Worm (Caenorhabditis elegans) whole organism, early embryonic: Measurements from ENCODE around the gene clec-149.

Source experiments
- F13C5.2 ChIP-seq: sonication (generic microtip); optimal IDR thresholded peaks from 2 replicates; lab custom pipeline; 2017; ENCODE audit warnings: mild to moderate bottlenecking, missing genetic modification characterization, inconsistent platforms, missing compliant biosample characterization
- aly-1 ChIP-seq: sonication (generic microtip); optimal IDR thresholded peaks from 2 replicates; lab custom pipeline; 2016; ENCODE audit warnings: missing genetic modification characterization, missing compliant biosample characterization
- ama-1 ChIP-seq: fragments of 150-350 bp; optimal IDR thresholded peaks from 2 replicates; lab custom pipeline; 2014
- ceh-13 ChIP-seq: fragments of 200-800 bp; sonication (Bioruptor generic); optimal IDR thresholded peaks from 2 replicates; lab custom pipeline; 2018; ENCODE audit warnings: mild to moderate bottlenecking, missing genetic modification characterization, missing compliant biosample characterization
- ets-7 ChIP-seq: sonication (generic microtip); optimal IDR thresholded peaks from 2 replicates; lab custom pipeline; 2016; ENCODE audit warnings: missing genotype, missing genetic modification characterization, missing compliant biosample characterization
- hmg-4 ChIP-seq: fragments of 200-800 bp; sonication (Bioruptor generic); optimal IDR thresholded peaks from 2 replicates; lab custom pipeline; 2018; ENCODE audit warnings: mild to moderate bottlenecking, missing genetic modification characterization, missing compliant biosample characterization
- pes-1 ChIP-seq: fragments of 200-800 bp; sonication (Bioruptor generic); IDR thresholded peaks from 2 replicates; pipeline ENCODE4 v1.3.6; 2022; ENCODE audit warnings: missing genetic modification reagents, missing genetic modification characterization, missing compliant biosample characterization
- tbx-11 ChIP-seq: fragments of 200-800 bp; sonication (Bioruptor generic); IDR thresholded peaks from 2 replicates; pipeline ENCODE4 v1.3.6; 2022; ENCODE audit warnings: missing genetic modification characterization, missing compliant biosample characterization
- tbx-37 ChIP-seq: fragments of 200-800 bp; sonication (Bioruptor generic); conservative IDR thresholded peaks from 2 replicates; pipeline ENCODE4 v1.3.6; 2022; ENCODE audit warnings: missing genetic modification reagents, missing genetic modification characterization, missing compliant biosample characterization
- tra-4 ChIP-seq: sonication (generic microtip); optimal IDR thresholded peaks from 2 replicates; lab custom pipeline; 2017; ENCODE audit warnings: missing genetic modification characterization, missing compliant biosample characterization

ce11 chrIII:853414-853813 is 30.4 kb downstream of the clec-149 start:
- no peak for TF ChIP-seq ama-1 (lab: Kevin White, UChicago)
- no peak for TF ChIP-seq tbx-11 (GFP tag; lab: Robert Waterston, UW)
- TF ChIP-seq aly-1 (tag; lab: Kevin White, UChicago): no peak
- TF ChIP-seq tra-4: no peak
- no peak for TF ChIP-seq tbx-37 (GFP tag; lab: Robert Waterston, UW)
- no peak for TF ChIP-seq F13C5.2
- TF ChIP-seq hmg-4 (GFP tag; lab: Kevin White, UChicago): no peak
- no peak for TF ChIP-seq ets-7 (tag; lab: Kevin White, UChicago)
- no peak for TF ChIP-seq ceh-13 (GFP tag; lab: Kevin White, UChicago)
- TF ChIP-seq pes-1 (GFP tag; lab: Robert Waterston, UW): no peak
